Fruit fly (Drosophila melanogaster) whole organism, embryonic: ENCODE measurements around the gene CG11342.

ENCODE experiments used
- CG34376 ChIP-seq: fragments of 200-800 bp; sonication (Bioruptor generic); optimal IDR thresholded peaks from 2 replicates; lab custom pipeline; 2018; ENCODE audit warnings: missing biosample characterization, mild to moderate bottlenecking, missing genetic modification characterization
- HLHmδ ChIP-seq: fragments of 200-800 bp; sonication (Bioruptor generic); optimal IDR thresholded peaks from 2 replicates; lab custom pipeline; 2018; ENCODE audit warnings: missing biosample characterization, mild to moderate bottlenecking, missing genetic modification characterization, moderate library complexity
- MTF-1 ChIP-seq: fragments of 200-800 bp; sonication (Bioruptor generic); optimal IDR thresholded peaks from 2 replicates; lab custom pipeline; 2018; ENCODE audit warnings: missing biosample characterization, mild to moderate bottlenecking, missing genetic modification characterization, borderline replicate concordance
- Xbp1 ChIP-seq: fragments of 200-800 bp; sonication (Bioruptor generic); optimal IDR thresholded peaks from 3 replicates; lab custom pipeline; 2016; ENCODE audit warnings: missing biosample characterization, mild to moderate bottlenecking, missing genetic modification characterization
- Xrp1 ChIP-seq: fragments of 200-800 bp; sonication (Bioruptor generic); IDR thresholded peaks from 2 replicates; pipeline ENCODE4 v1.3.6; 2022; ENCODE audit warnings: missing biosample characterization, missing genetic modification characterization
- amos ChIP-seq: fragments of 200-800 bp; sonication (Bioruptor generic); IDR thresholded peaks from 2 replicates; pipeline ENCODE4 v1.3.6; 2022; ENCODE audit warnings: missing biosample characterization, missing genetic modification characterization; ENCODE audit not compliant: partially characterized antibody
- ap ChIP-seq: fragments of 200-800 bp; sonication (Bioruptor generic); IDR thresholded peaks from 2 replicates; pipeline ENCODE4 v1.3.6; 2022; ENCODE audit warnings: missing biosample characterization, missing genetic modification characterization
- btn ChIP-seq: fragments of 200-800 bp; sonication (Bioruptor generic); optimal IDR thresholded peaks from 2 replicates; lab custom pipeline; 2016; ENCODE audit warnings: missing biosample characterization, missing genetic modification characterization
- crol ChIP-seq: fragments of 200-800 bp; sonication (Bioruptor generic); IDR thresholded peaks from 2 replicates; pipeline ENCODE4 v1.3.6; 2022; ENCODE audit warnings: missing biosample characterization, missing genetic modification characterization
- da ChIP-seq: fragments of 200-800 bp; sonication (Bioruptor generic); optimal IDR thresholded peaks from 2 replicates; lab custom pipeline; 2016; ENCODE audit warnings: missing biosample characterization, missing genetic modification characterization
- lov ChIP-seq, 2 experiments: fragments of 200-800 bp in 1 of 2; fragments of >200 bp in 1 of 2; sonication (Bioruptor generic) in 1 of 2; IDR thresholded peaks in 1 of 2; optimal IDR thresholded peaks in 1 of 2; 2 replicates in 1 of 2; 3 replicates in 1 of 2; pipeline versions ENCODE4 v1.3.6 to Lab custom; 2017 to 2022; ENCODE audit warnings: missing biosample characterization in 1 of 2, missing genetic modification characterization in 1 of 2
- prd ChIP-seq, 3 experiments: fragments of >200 bp in 2 of 3; fragments of 200-800 bp in 1 of 3; sonication (Bioruptor generic) in 1 of 3; optimal IDR thresholded peaks in 2 of 3; IDR thresholded peaks in 1 of 3; 2 replicates in 2 of 3; 3 replicates in 1 of 3; pipeline versions ENCODE4 v1.3.6 to Lab custom; 2017 to 2022; ENCODE audit warnings: missing biosample characterization in 1 of 3, missing genetic modification characterization in 1 of 3
- repo ChIP-seq: fragments of 200-800 bp; sonication (Bioruptor generic); optimal IDR thresholded peaks from 2 replicates; lab custom pipeline; 2016; ENCODE audit warnings: missing biosample characterization, missing genetic modification characterization

DNA sequence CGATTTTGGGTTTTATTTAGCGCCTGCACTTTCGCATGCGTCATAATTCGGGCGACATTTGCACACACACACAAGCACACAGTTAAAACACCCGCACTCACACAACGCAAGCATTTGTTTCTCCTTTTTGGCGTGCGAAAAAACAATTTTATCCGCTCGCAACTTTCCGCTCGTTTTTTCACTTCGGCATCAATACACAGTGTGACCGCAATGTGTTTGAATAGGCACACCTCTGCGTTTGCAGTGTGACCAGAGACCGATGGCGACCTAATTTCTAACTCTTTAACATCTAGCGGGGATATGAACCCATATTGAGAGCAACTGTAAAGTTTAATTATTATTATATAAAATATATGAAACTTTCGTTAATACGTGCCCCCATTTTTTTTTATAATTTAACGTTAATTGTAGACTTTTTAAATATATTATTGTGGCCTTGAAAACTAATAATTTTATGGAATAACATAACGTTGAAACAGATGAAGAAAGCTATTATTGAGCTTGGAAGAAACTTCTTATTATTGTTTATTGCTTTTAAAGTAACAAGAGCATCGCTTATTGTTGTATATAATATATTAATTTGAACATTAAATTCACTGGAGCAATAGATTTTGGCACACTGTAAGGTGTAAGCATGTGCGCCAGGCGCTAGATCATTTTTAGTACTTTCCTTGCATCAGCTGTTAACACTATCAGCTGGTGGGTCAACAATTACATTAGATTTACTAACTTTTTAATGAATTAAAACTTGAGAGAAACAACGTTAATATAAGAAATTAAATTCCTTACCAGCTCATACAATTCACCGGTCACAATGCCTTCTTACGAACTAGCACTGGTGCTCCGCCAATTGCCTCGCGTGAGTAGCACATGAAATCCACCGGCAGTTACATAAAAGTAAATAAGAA, 3.1 kb downstream of the CG11342 start, which contains the start of the genes Cip4 and mRpS6:
- TF ChIP-seq lov (optimal IDR thresholded peaks at IDR 0.05; lab: Kevin White, UChicago) (no peak), lov (GFP tag; IDR thresholded peaks at IDR 0.05; lab: Robert Waterston, UW) (peak; percentile 65; the same call in 2 of the 3 replicates), Xbp1 (peak; percentile 90), prd (optimal IDR thresholded peaks at IDR 0.05; lab: Kevin White, UChicago) (no peak), prd (GFP tag; IDR thresholded peaks at IDR 0.05; lab: Robert Waterston, UW) (peak; percentile 76), btn (no peak), MTF-1 (peak; percentile 14), CG34376 (GFP tag; lab: Kevin White, UChicago) (peak; percentile 47), da (GFP tag; lab: Kevin White, UChicago) (no peak), amos (GFP tag; lab: Robert Waterston, UW) (peak; percentile 49; the same call in 1 of the 2 replicates), repo (GFP tag; lab: Kevin White, UChicago) (no peak), HLHmδ (GFP tag; lab: Kevin White, UChicago) (peak; percentile 58), ap (GFP tag; lab: Robert Waterston, UW) (peak; percentile 83), Xrp1 (peak; percentile 74), crol (no peak)
